Worm (Caenorhabditis elegans) whole organism, late embryonic: ENCODE data around the gene lact-4.

Experiments
- F13H6.1 ChIP-seq: sonication (generic microtip); optimal IDR thresholded peaks from 2 replicates; lab custom pipeline; 2016; ENCODE audit warnings: missing genetic modification characterization, missing compliant biosample characterization
- K09A11.1 ChIP-seq: sonication (generic microtip); optimal IDR thresholded peaks from 2 replicates; lab custom pipeline; 2017; ENCODE audit warnings: antibody characterized with exemption, mild to moderate bottlenecking, missing genetic modification characterization, missing compliant biosample characterization; ENCODE audit not compliant: insufficient read depth
- ahr-1 ChIP-seq: sonication (generic microtip); optimal IDR thresholded peaks from 2 replicates; lab custom pipeline; 2016; ENCODE audit warnings: missing genetic modification characterization, missing compliant biosample characterization
- ceh-18 ChIP-seq: sonication (generic microtip); optimal IDR thresholded peaks from 2 replicates; lab custom pipeline; 2016; ENCODE audit warnings: missing genetic modification characterization, missing compliant biosample characterization
- ceh-6 ChIP-seq: fragments of 200-800 bp; sonication (Bioruptor generic); optimal IDR thresholded peaks from 2 replicates; lab custom pipeline; 2018; ENCODE audit warnings: mild to moderate bottlenecking, missing genetic modification characterization, missing compliant biosample characterization
- nhr-11 ChIP-seq: fragments of 150-350 bp; optimal IDR thresholded peaks from 2 replicates; lab custom pipeline; 2014; ENCODE audit warnings: missing biosample characterization, missing genetic modification characterization
- rnt-1 ChIP-seq: sonication (generic microtip); optimal IDR thresholded peaks from 2 replicates; lab custom pipeline; 2016; ENCODE audit warnings: missing genetic modification characterization, missing compliant biosample characterization

ce11 chrII:8481731-8482253, 1.5 kb upstream of the lact-4 start, which contains the start of gene M05D6.5:
- no peak for TF ChIP-seq ceh-6 (GFP tag; lab: Kevin White, UChicago)
- TF ChIP-seq F13H6.1 (tag; lab: Kevin White, UChicago): no peak
- TF ChIP-seq ceh-18 (tag; lab: Kevin White, UChicago): no peak
- no peak for TF ChIP-seq nhr-11 (tag; lab: Kevin White, UChicago)
- TF ChIP-seq ahr-1 (tag; lab: Kevin White, UChicago): no peak
- TF ChIP-seq rnt-1 (tag; lab: Kevin White, UChicago): no peak
- TF ChIP-seq K09A11.1 (tag; lab: Kevin White, UChicago): no peak
